Worm (Caenorhabditis elegans): ENCODE measurements around the gene pgp-4.

ce11 chrX:11400467-11401184, 43.0 kb downstream of the pgp-4 start:
- TF ChIP-seq ZK546.5 (tag; optimal IDR thresholded peaks at IDR 0.05) (no peak), ama-1 (optimal IDR thresholded peaks at IDR 0.05) (no peak), pha-4 (tag; optimal IDR thresholded peaks at IDR 0.05) (peak; percentile 39), ztf-11 (tag; optimal IDR thresholded peaks at IDR 0.05) (no peak), elt-1 (tag; optimal IDR thresholded peaks at IDR 0.05) (no peak), nhr-11 (tag; optimal IDR thresholded peaks at IDR 0.05) (no peak), snpc-4 (tag; optimal IDR thresholded peaks at IDR 0.05) (no peak), fkh-10 (GFP tag; optimal IDR thresholded peaks at IDR 0.05) (no peak), nhr-67 (tag; optimal IDR thresholded peaks at IDR 0.05) (no peak)

All from whole organism, L3 larva.